Worm (Caenorhabditis elegans): ENCODE measurements around the gene tbc-17.

ce11 chrII:12665019-12665418, 29.2 kb upstream of the tbc-17 start:
- TF ChIP-seq mdl-1 (tag; optimal IDR thresholded peaks at IDR 0.05): no peak
- TF ChIP-seq mab-5 (tag; optimal IDR thresholded peaks at IDR 0.05): no peak
- no peak for TF ChIP-seq nhr-77 (tag; optimal IDR thresholded peaks at IDR 0.05)
- TF ChIP-seq nhr-21 (tag; optimal IDR thresholded peaks at IDR 0.05): no peak
- no peak for TF ChIP-seq unc-62 (GFP tag; optimal IDR thresholded peaks at IDR 0.05)
- no peak for TF ChIP-seq elt-1 (tag; optimal IDR thresholded peaks at IDR 0.05)
- no peak for TF ChIP-seq nhr-25 (tag; optimal IDR thresholded peaks at IDR 0.05)
- TF ChIP-seq nhr-129 (tag; optimal IDR thresholded peaks at IDR 0.05): no peak
